Fruit fly (Drosophila melanogaster) whole organism, prepupa: ENCODE data around the gene Zasp66.

ENCODE experiments used
- CG10631 ChIP-seq: fragments of 200-800 bp; sonication (Bioruptor generic); optimal IDR thresholded peaks from 2 replicates; lab custom pipeline; 2016; ENCODE audit warnings: missing biosample characterization, missing genetic modification characterization
- CG10669 ChIP-seq: fragments of 200-800 bp; sonication (Bioruptor generic); optimal IDR thresholded peaks from 3 replicates; lab custom pipeline; 2018; ENCODE audit warnings: missing biosample characterization, mild to moderate bottlenecking, missing genetic modification characterization, moderate library complexity
- CG11294 ChIP-seq: fragments of 200-800 bp; sonication (Bioruptor generic); IDR thresholded peaks from 2 replicates; pipeline ENCODE4 v1.3.6; 2022; ENCODE audit warnings: missing biosample characterization, missing genetic modification characterization
- CG11902 ChIP-seq: fragments of 200-800 bp; sonication (Bioruptor generic); optimal IDR thresholded peaks from 3 replicates; lab custom pipeline; 2016; ENCODE audit warnings: missing biosample characterization, missing genetic modification characterization
- CG15336 ChIP-seq: fragments of 200-800 bp; sonication (Bioruptor generic); IDR thresholded peaks from 2 replicates; pipeline ENCODE4 v1.3.6; 2022; ENCODE audit warnings: missing biosample characterization, missing genetic modification characterization
- CG16779 ChIP-seq: fragments of 200-800 bp; sonication (Bioruptor generic); optimal IDR thresholded peaks from 3 replicates; lab custom pipeline; 2017; ENCODE audit warnings: missing biosample characterization, mild to moderate bottlenecking, missing genetic modification characterization
- CG31627 ChIP-seq: fragments of 200-800 bp; sonication (Bioruptor generic); optimal IDR thresholded peaks from 3 replicates; lab custom pipeline; 2016; ENCODE audit warnings: missing biosample characterization, missing genetic modification characterization
- CG32006 ChIP-seq: fragments of 200-800 bp; sonication (Bioruptor generic); optimal IDR thresholded peaks from 3 replicates; lab custom pipeline; 2017; ENCODE audit warnings: missing biosample characterization, mild to moderate bottlenecking, missing genetic modification characterization
- CG3919 ChIP-seq: fragments of 200-800 bp; sonication (Bioruptor generic); optimal IDR thresholded peaks from 3 replicates; lab custom pipeline; 2016; ENCODE audit warnings: missing biosample characterization, missing genetic modification characterization
- CG4318 ChIP-seq: fragments of 200-800 bp; sonication (Bioruptor generic); optimal IDR thresholded peaks from 3 replicates; lab custom pipeline; 2017; ENCODE audit warnings: missing biosample characterization, mild to moderate bottlenecking, missing genetic modification characterization
- CG6163 ChIP-seq: fragments of 200-800 bp; sonication (Bioruptor generic); IDR thresholded peaks from 3 replicates; pipeline ENCODE4 v1.3.6; 2022; ENCODE audit warnings: missing biosample characterization, missing genetic modification characterization
- CG6792 ChIP-seq: fragments of 200-800 bp; sonication (Bioruptor generic); optimal IDR thresholded peaks from 3 replicates; lab custom pipeline; 2016; ENCODE audit warnings: missing biosample characterization, missing genetic modification characterization
- CG6808 ChIP-seq: fragments of 200-800 bp; sonication (Bioruptor generic); optimal IDR thresholded peaks from 3 replicates; lab custom pipeline; 2017; ENCODE audit warnings: missing biosample characterization, missing genetic modification characterization, mild to moderate bottlenecking, moderate library complexity, missing genetic modification reagents
- CG6854 ChIP-seq: fragments of 200-800 bp; sonication (Bioruptor generic); optimal IDR thresholded peaks from 2 replicates; lab custom pipeline; 2017; ENCODE audit warnings: missing biosample characterization, mild to moderate bottlenecking, missing genetic modification characterization
- CG8119 ChIP-seq: fragments of 200-800 bp; sonication (Bioruptor generic); IDR thresholded peaks from 3 replicates; pipeline ENCODE4 v1.3.6; 2022; ENCODE audit warnings: missing biosample characterization, missing genetic modification characterization
- CG8319 ChIP-seq: fragments of 200-800 bp; sonication (Bioruptor generic); optimal IDR thresholded peaks from 3 replicates; lab custom pipeline; 2016; ENCODE audit warnings: missing biosample characterization, missing genetic modification characterization
- Eip75B ChIP-seq: fragments of 200-800 bp; sonication (Bioruptor generic); optimal IDR thresholded peaks from 3 replicates; lab custom pipeline; 2016; ENCODE audit warnings: missing biosample characterization, missing genetic modification characterization
- Eip78C ChIP-seq: fragments of 200-800 bp; sonication (Bioruptor generic); peaks from one replicate; lab custom pipeline; 2016; ENCODE audit warnings: missing biosample characterization, missing genetic modification characterization
- Eip93F ChIP-seq: fragments of 200-800 bp; sonication (Bioruptor generic); optimal IDR thresholded peaks from 2 replicates; lab custom pipeline; 2016; ENCODE audit warnings: missing biosample characterization, mild to moderate bottlenecking, missing genetic modification characterization
- Ets21C ChIP-seq: fragments of 200-800 bp; sonication (Bioruptor generic); optimal IDR thresholded peaks from 3 replicates; lab custom pipeline; 2016; ENCODE audit warnings: missing biosample characterization, missing genetic modification characterization
- Ets96B ChIP-seq: fragments of 200-800 bp; optimal IDR thresholded peaks from 2 replicates; lab custom pipeline; 2019; ENCODE audit warnings: missing biosample characterization, mild to moderate bottlenecking, missing genetic modification characterization, moderate library complexity
- Gug ChIP-seq: fragments of 200-800 bp; sonication (Bioruptor generic); IDR thresholded peaks from 2 replicates; pipeline ENCODE4 v1.3.6; 2022; ENCODE audit warnings: missing biosample characterization, missing genetic modification characterization
- Hr39 ChIP-seq: fragments of 200-800 bp; sonication (Bioruptor generic); optimal IDR thresholded peaks from 2 replicates; lab custom pipeline; 2016; ENCODE audit warnings: missing biosample characterization, missing genetic modification characterization
- Hr4 ChIP-seq: fragments of 200-800 bp; sonication (Bioruptor generic); optimal IDR thresholded peaks from 3 replicates; lab custom pipeline; 2016; ENCODE audit warnings: missing biosample characterization, missing genetic modification characterization
- Met ChIP-seq: fragments of 200-800 bp; sonication (Bioruptor generic); optimal IDR thresholded peaks from 3 replicates; lab custom pipeline; 2016; ENCODE audit warnings: missing biosample characterization, missing genetic modification characterization
- OdsH ChIP-seq: fragments of 200-800 bp; sonication (Bioruptor generic); optimal IDR thresholded peaks from 3 replicates; lab custom pipeline; 2016; ENCODE audit warnings: missing biosample characterization, missing genetic modification characterization
- Smox ChIP-seq: fragments of 200-800 bp; sonication (Bioruptor generic); optimal IDR thresholded peaks from 3 replicates; lab custom pipeline; 2016; ENCODE audit warnings: missing biosample characterization, missing genetic modification characterization
- Sox102F ChIP-seq: fragments of 200-800 bp; sonication (Bioruptor generic); optimal IDR thresholded peaks from 2 replicates; lab custom pipeline; 2016; ENCODE audit warnings: missing biosample characterization, mild to moderate bottlenecking, missing genetic modification characterization
- Sox14 ChIP-seq: fragments of 200-800 bp; sonication (Bioruptor generic); optimal IDR thresholded peaks from 3 replicates; lab custom pipeline; 2016; ENCODE audit warnings: missing biosample characterization, missing genetic modification characterization
- achi ChIP-seq: fragments of 200-800 bp; sonication (Bioruptor generic); optimal IDR thresholded peaks from 3 replicates; lab custom pipeline; 2016; ENCODE audit warnings: missing biosample characterization, missing genetic modification characterization
- acj6 ChIP-seq: fragments of 200-800 bp; sonication (Bioruptor generic); optimal IDR thresholded peaks from 3 replicates; lab custom pipeline; 2016; ENCODE audit warnings: missing biosample characterization, missing genetic modification characterization
- eg ChIP-seq: fragments of 200-800 bp; sonication (Bioruptor generic); IDR thresholded peaks from 3 replicates; pipeline ENCODE4 v1.3.6; 2022; ENCODE audit warnings: missing biosample characterization, missing genetic modification characterization
- esn ChIP-seq: fragments of 200-800 bp; sonication (Bioruptor generic); optimal IDR thresholded peaks from 2 replicates; lab custom pipeline; 2016; ENCODE audit warnings: missing biosample characterization, mild to moderate bottlenecking, missing genetic modification characterization, moderate library complexity
- fd59A ChIP-seq: fragments of 200-800 bp; sonication (Bioruptor generic); optimal IDR thresholded peaks from 2 replicates; lab custom pipeline; 2017; ENCODE audit warnings: missing biosample characterization, mild to moderate bottlenecking, missing genetic modification characterization, missing genetic modification reagents
- fd85E ChIP-seq: fragments of 200-800 bp; sonication (Bioruptor generic); optimal IDR thresholded peaks from 3 replicates; lab custom pipeline; 2016; ENCODE audit warnings: missing biosample characterization, missing genetic modification characterization
- fkh ChIP-seq: fragments of 200-800 bp; sonication (Bioruptor generic); optimal IDR thresholded peaks from 3 replicates; lab custom pipeline; 2017; ENCODE audit warnings: missing biosample characterization, mild to moderate bottlenecking, missing genetic modification characterization, moderate library complexity
- lz ChIP-seq: fragments of 200-800 bp; sonication (Bioruptor generic); optimal IDR thresholded peaks from 3 replicates; lab custom pipeline; 2016; ENCODE audit warnings: missing biosample characterization, missing genetic modification characterization
- net ChIP-seq: fragments of 200-800 bp; sonication (Bioruptor generic); optimal IDR thresholded peaks from 3 replicates; lab custom pipeline; 2016; ENCODE audit warnings: missing biosample characterization, missing genetic modification characterization
- pdm3 ChIP-seq: fragments of 200-800 bp; sonication (Bioruptor generic); optimal IDR thresholded peaks from 3 replicates; lab custom pipeline; 2016; ENCODE audit warnings: missing biosample characterization, missing genetic modification characterization
- salr ChIP-seq, 2 experiments: fragments of 200-800 bp; sonication (Bioruptor generic); optimal IDR thresholded peaks; 3 replicates each; lab custom pipeline; 2016 to 2018; ENCODE audit warnings: missing biosample characterization in 2 of 2, missing genetic modification characterization in 2 of 2, mild to moderate bottlenecking in 1 of 2
- spab ChIP-seq: fragments of 200-800 bp; sonication (Bioruptor generic); optimal IDR thresholded peaks from 2 replicates; lab custom pipeline; 2017; ENCODE audit warnings: missing biosample characterization, mild to moderate bottlenecking, missing genetic modification characterization, missing genetic modification reagents
- ss ChIP-seq, 2 experiments: fragments of 200-800 bp; sonication (Bioruptor generic); optimal IDR thresholded peaks; 2 replicates in 1 of 2; 3 replicates in 1 of 2; lab custom pipeline; 2017 to 2018; ENCODE audit warnings: mild to moderate bottlenecking in 2 of 2, missing biosample characterization in 2 of 2, missing genetic modification characterization in 2 of 2, moderate library complexity in 1 of 2
- svp ChIP-seq: fragments of 200-800 bp; sonication (Bioruptor generic); peaks from one replicate; lab custom pipeline; 2016; ENCODE audit warnings: missing biosample characterization, missing genetic modification characterization
- topi ChIP-seq: fragments of 200-800 bp; sonication (Bioruptor generic); optimal IDR thresholded peaks from 3 replicates; lab custom pipeline; 2016; ENCODE audit warnings: missing biosample characterization, missing genetic modification characterization
- vri ChIP-seq: fragments of 200-800 bp; sonication (Bioruptor generic); optimal IDR thresholded peaks from 3 replicates; lab custom pipeline; 2016; ENCODE audit warnings: missing biosample characterization, mild to moderate bottlenecking, missing genetic modification characterization

The Zasp66 gene

dm6 chr3L:8603880-8604692 is 20.1 kb upstream of the Zasp66 start, which contains the start of the genes CG5989 and CG6282 (continued):
- TF ChIP-seq CG8319 (no peak), CG11294 (GFP tag; lab: Robert Waterston, UW) (no peak), pdm3 (GFP tag; lab: Kevin White, UChicago) (peak; percentile 25), esn (peak; percentile 45), CG11902 (GFP tag; lab: Kevin White, UChicago) (no peak), Hr4 (GFP tag; lab: Kevin White, UChicago) (peak; percentile 64), vri (GFP tag; lab: Kevin White, UChicago) (peak; percentile 48), Eip78C (peak; percentile 66), CG16779 (tag; lab: Kevin White, UChicago) (no peak), OdsH (peak; percentile 7), Hr39 (no peak)

DNA sequence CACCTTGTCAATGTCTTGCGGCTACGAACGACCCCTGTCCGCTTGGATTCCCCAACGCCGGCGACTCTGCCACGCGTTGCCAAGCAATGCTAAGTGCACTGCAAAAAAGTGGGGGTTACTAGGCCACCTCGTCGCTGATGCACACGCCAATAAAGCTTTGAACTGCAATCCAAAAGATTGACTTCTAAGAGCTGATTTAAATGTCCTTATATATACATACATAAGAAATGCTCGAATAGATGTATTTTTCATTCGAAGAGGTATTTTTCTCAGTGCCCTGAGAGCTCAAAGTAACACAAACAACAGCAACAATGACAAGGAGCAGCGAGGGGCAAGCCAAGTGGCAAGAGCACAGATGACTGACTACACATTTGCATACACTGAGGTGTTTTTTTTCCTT is 16.7 kb upstream of the Zasp66 start:
- TF ChIP-seq Eip75B (GFP tag; lab: Kevin White, UChicago) = peak; percentile 26
- TF ChIP-seq CG8119 (GFP tag; lab: Robert Waterston, UW) = 0 out of 3 replicates have a peak, but pooled peaks have one; percentile 25
- TF ChIP-seq pdm3 (GFP tag; lab: Kevin White, UChicago) = peak; percentile 41
- no peak for TF ChIP-seq CG8319
- peak; percentile 23 for TF ChIP-seq acj6 (GFP tag; lab: Kevin White, UChicago)
- TF ChIP-seq CG3919 = peak; percentile 48
- TF ChIP-seq Hr39 = peak; percentile 13
- peak; percentile 22 for TF ChIP-seq CG6808 (GFP tag; lab: Kevin White, UChicago)
- 0 out of 2 replicates have a peak, but pooled peaks have one; percentile 14 for TF ChIP-seq CG15336 (GFP tag; lab: Robert Waterston, UW)
- TF ChIP-seq ss (GFP tag; optimal IDR thresholded peaks at IDR 0.05; lab: Kevin White, UChicago) = peak in 1 of 2 experiments; percentile 56
- TF ChIP-seq spab (GFP tag; lab: Kevin White, UChicago) = peak; percentile 29
- TF ChIP-seq fd59A = peak; percentile 8
- no peak for TF ChIP-seq fd85E (GFP tag; lab: Kevin White, UChicago)
- no peak for TF ChIP-seq vri (GFP tag; lab: Kevin White, UChicago)
- TF ChIP-seq Hr4 (GFP tag; lab: Kevin White, UChicago) = peak; percentile 28
- TF ChIP-seq topi = peak; percentile 20
- 0 out of 3 replicates have a peak, but pooled peaks have one; percentile 43 for TF ChIP-seq CG6163 (GFP tag; lab: Robert Waterston, UW)
- TF ChIP-seq achi (GFP tag; lab: Kevin White, UChicago) = peak; percentile 33
- TF ChIP-seq Sox102F (GFP tag; lab: Kevin White, UChicago) = peak; percentile 10
- no peak for TF ChIP-seq net (GFP tag; lab: Kevin White, UChicago)
- TF ChIP-seq Eip93F = no peak
- peak; percentile 55 for TF ChIP-seq Ets96B (tag; lab: Kevin White, UChicago)
- TF ChIP-seq esn = no peak
- TF ChIP-seq Gug (GFP tag; lab: Robert Waterston, UW) = 0 out of 2 replicates have a peak, but pooled peaks have one; percentile 35
- TF ChIP-seq CG31627 (GFP tag; lab: Kevin White, UChicago) = peak; percentile 15
- peak; percentile 75 for TF ChIP-seq svp (GFP tag; lab: Kevin White, UChicago)
- TF ChIP-seq CG6792 = peak; percentile 18
- TF ChIP-seq Met (GFP tag; lab: Kevin White, UChicago) = peak; percentile 14
- TF ChIP-seq eg = 0 out of 3 replicates have a peak, but pooled peaks have one; percentile 23
- no peak for TF ChIP-seq CG4318
- peak in 1 of 2 experiments; percentile 1 for TF ChIP-seq salr (GFP tag; optimal IDR thresholded peaks at IDR 0.05; lab: Kevin White, UChicago)
- TF ChIP-seq Eip78C = peak; percentile 85
- peak; percentile 22 for TF ChIP-seq Sox14 (GFP tag; lab: Kevin White, UChicago)
- TF ChIP-seq fkh (GFP tag; lab: Kevin White, UChicago) = no peak
- TF ChIP-seq CG10669 (GFP tag; lab: Kevin White, UChicago) = peak; percentile 45
- no peak for TF ChIP-seq CG6854 (GFP tag; lab: Kevin White, UChicago)
- no peak for TF ChIP-seq Ets21C (GFP tag; lab: Kevin White, UChicago)
- TF ChIP-seq CG10631 (GFP tag; lab: Kevin White, UChicago) = peak; percentile 43
- TF ChIP-seq lz (GFP tag; lab: Kevin White, UChicago) = peak; percentile 8
- TF ChIP-seq OdsH = peak; percentile 26
- peak; percentile 44 for TF ChIP-seq CG32006 (GFP tag; lab: Kevin White, UChicago)
- TF ChIP-seq Smox (GFP tag; lab: Kevin White, UChicago) = peak; percentile 24
